Worm (Caenorhabditis elegans) whole organism, L3 larva: ENCODE results near the gene nspd-3.
"Not testable (repeated sequence)": the region's sequence is repeated elsewhere in the genome, so short reads cannot be mapped to it uniquely, and the experiment has no call there.

Source experiments
- R02D3.7 ChIP-seq: fragments of 150-350 bp; optimal IDR thresholded peaks from 2 replicates; lab custom pipeline; 2014; ENCODE audit warnings: missing biosample characterization, missing genetic modification characterization
- ZK546.5 ChIP-seq: sonication (generic microtip); optimal IDR thresholded peaks from 2 replicates; lab custom pipeline; 2017; ENCODE audit warnings: missing biosample characterization, missing genetic modification characterization
- ama-1 ChIP-seq: fragments of 150-350 bp; optimal IDR thresholded peaks from 2 replicates; lab custom pipeline; 2018
- ceh-9 ChIP-seq: sonication (generic microtip); optimal IDR thresholded peaks from 2 replicates; lab custom pipeline; 2018; ENCODE audit warnings: missing biosample characterization, missing genetic modification characterization
- daf-12 ChIP-seq: fragments of 150-350 bp; optimal IDR thresholded peaks from 2 replicates; lab custom pipeline; 2014; ENCODE audit warnings: missing biosample characterization, missing genetic modification reagents, missing genetic modification characterization
- egl-27 ChIP-seq: sonication (generic microtip); optimal IDR thresholded peaks from 4 replicates; lab custom pipeline; 2017; ENCODE audit warnings: missing biosample characterization, missing genetic modification reagents, missing genetic modification characterization
- egl-5 ChIP-seq: fragments of 150-350 bp; optimal IDR thresholded peaks from 2 replicates; lab custom pipeline; 2017; ENCODE audit warnings: missing biosample characterization, missing genetic modification reagents, missing genetic modification characterization, inconsistent platforms
- elt-1 ChIP-seq: fragments of 150-350 bp; optimal IDR thresholded peaks from 2 replicates; lab custom pipeline; 2014; ENCODE audit warnings: missing biosample characterization, missing genetic modification characterization
- elt-2 ChIP-seq: sonication (generic microtip); optimal IDR thresholded peaks from 2 replicates; lab custom pipeline; 2016; ENCODE audit warnings: missing genetic modification reagents, mild to moderate bottlenecking, missing genetic modification characterization, missing compliant biosample characterization
- eor-1 ChIP-seq, 2 experiments: fragments of 150-350 bp; optimal IDR thresholded peaks; 2 replicates each; lab custom pipeline; 2014 to 2018; ENCODE audit warnings: missing biosample characterization in 2 of 2, missing genetic modification characterization in 2 of 2
- fkh-10 ChIP-seq: sonication (generic microtip); optimal IDR thresholded peaks from 2 replicates; lab custom pipeline; 2017; ENCODE audit warnings: missing biosample characterization, missing genetic modification reagents, missing genetic modification characterization
- fos-1 ChIP-seq: fragments of 150-350 bp; optimal IDR thresholded peaks from 2 replicates; lab custom pipeline; 2014; ENCODE audit warnings: missing biosample characterization, missing genetic modification characterization
- jun-1 ChIP-seq: fragments of 150-350 bp; optimal IDR thresholded peaks from 2 replicates; lab custom pipeline; 2014; ENCODE audit warnings: missing biosample characterization, missing genetic modification reagents, missing genetic modification characterization
- lin-15B ChIP-seq: fragments of 150-350 bp; optimal IDR thresholded peaks from 2 replicates; lab custom pipeline; 2014; ENCODE audit warnings: missing biosample characterization, missing genetic modification characterization
- lin-39 ChIP-seq: fragments of 150-350 bp; optimal IDR thresholded peaks from 2 replicates; lab custom pipeline; 2018; ENCODE audit warnings: missing biosample characterization, missing genetic modification reagents, missing genetic modification characterization
- mml-1 ChIP-seq: fragments of 150-350 bp; sonication (generic microtip); optimal IDR thresholded peaks from 3 replicates; lab custom pipeline; 2014; ENCODE audit warnings: missing biosample characterization, missing genetic modification characterization
- nfya-1 ChIP-seq: sonication (generic microtip); optimal IDR thresholded peaks from 2 replicates; lab custom pipeline; 2017; ENCODE audit warnings: missing genetic modification characterization, mild to moderate bottlenecking, missing compliant biosample characterization, antibody characterized with exemption, moderate library complexity; ENCODE audit not compliant: insufficient read depth
- nhr-11 ChIP-seq: fragments of 150-350 bp; optimal IDR thresholded peaks from 2 replicates; lab custom pipeline; 2014; ENCODE audit warnings: missing biosample characterization, missing genetic modification characterization
- nhr-12 ChIP-seq: fragments of 150-350 bp; optimal IDR thresholded peaks from 2 replicates; lab custom pipeline; 2014; ENCODE audit warnings: missing biosample characterization, missing genetic modification characterization
- nhr-23 ChIP-seq: fragments of 150-350 bp; optimal IDR thresholded peaks from 2 replicates; lab custom pipeline; 2014; ENCODE audit warnings: missing biosample characterization, missing genetic modification reagents, missing genetic modification characterization
- nhr-237 ChIP-seq: fragments of 150-350 bp; optimal IDR thresholded peaks from 2 replicates; lab custom pipeline; 2014; ENCODE audit warnings: missing biosample characterization, missing genetic modification characterization
- nhr-43 ChIP-seq: sonication (generic microtip); optimal IDR thresholded peaks from 2 replicates; lab custom pipeline; 2016; ENCODE audit warnings: mild to moderate bottlenecking, missing genetic modification characterization, missing compliant biosample characterization; ENCODE audit not compliant: poor library complexity, severe bottlenecking
- nhr-67 ChIP-seq: fragments of 150-350 bp; optimal IDR thresholded peaks from 2 replicates; lab custom pipeline; 2014; ENCODE audit warnings: missing biosample characterization, missing genetic modification characterization
- nhr-77 ChIP-seq: fragments of 150-350 bp; optimal IDR thresholded peaks from 2 replicates; lab custom pipeline; 2014; ENCODE audit warnings: missing biosample characterization, missing genetic modification characterization
- pha-4 ChIP-seq: fragments of 150-350 bp; optimal IDR thresholded peaks from 2 replicates; lab custom pipeline; 2014; ENCODE audit warnings: missing biosample characterization, missing genetic modification reagents, missing genetic modification characterization
- pqm-1 ChIP-seq: fragments of 150-350 bp; optimal IDR thresholded peaks from 2 replicates; lab custom pipeline; 2017; ENCODE audit warnings: missing biosample characterization, missing genetic modification characterization, inconsistent platforms
- skn-1 ChIP-seq: fragments of 150-350 bp; optimal IDR thresholded peaks from 2 replicates; lab custom pipeline; 2014; ENCODE audit warnings: missing biosample characterization, missing genetic modification characterization
- snpc-4 ChIP-seq: fragments of 150-350 bp; optimal IDR thresholded peaks from 2 replicates; lab custom pipeline; 2014; ENCODE audit warnings: missing biosample characterization, missing genetic modification characterization
- unc-39 ChIP-seq: sonication (generic microtip); optimal IDR thresholded peaks from 4 replicates; lab custom pipeline; 2017; ENCODE audit warnings: missing biosample characterization, missing genetic modification characterization
- unc-62 ChIP-seq: fragments of 150-350 bp; sonication (generic microtip); optimal IDR thresholded peaks from 4 replicates; lab custom pipeline; 2014; ENCODE audit warnings: missing biosample characterization, missing genetic modification reagents, missing genetic modification characterization
- zag-1 ChIP-seq: fragments of 150-350 bp; optimal IDR thresholded peaks from 2 replicates; lab custom pipeline; 2014; ENCODE audit warnings: missing biosample characterization, missing genetic modification characterization
- ztf-11 ChIP-seq: fragments of 150-350 bp; optimal IDR thresholded peaks from 2 replicates; lab custom pipeline; 2014; ENCODE audit warnings: missing biosample characterization, missing genetic modification characterization
- ztf-4 ChIP-seq: fragments of 150-350 bp; optimal IDR thresholded peaks from 2 replicates; lab custom pipeline; 2014; ENCODE audit warnings: missing biosample characterization, missing genetic modification characterization

Gene nspd-3

ce11 chrIV:5183755-5184166 lies 20.9 kb upstream of the nspd-3 start, which contains the start of gene W03F8.4 (continued):
- TF ChIP-seq pqm-1 (tag; lab: Kevin White, UChicago) (peak; percentile 42), fos-1 (no peak), nhr-43 (peak; percentile 91), egl-27 (peak; percentile 24), pha-4 (peak; percentile 94), egl-5 (tag; lab: Kevin White, UChicago) (peak; percentile 92), skn-1 (tag; lab: Kevin White, UChicago) (peak; percentile 84), ztf-11 (no peak), zag-1 (no peak)

- TF ChIP-seq fkh-10 = no peak
- no peak for TF ChIP-seq daf-12
- TF ChIP-seq ceh-9 (tag; lab: Kevin White, UChicago) = no peak
- TF ChIP-seq elt-1 (tag; lab: Kevin White, UChicago) = no peak
- TF ChIP-seq skn-1 (tag; lab: Kevin White, UChicago) = no peak
- TF ChIP-seq lin-15B = no peak
- no peak for TF ChIP-seq jun-1 (tag; lab: Kevin White, UChicago)
- TF ChIP-seq ztf-4 (tag; lab: Kevin White, UChicago) = no peak
- TF ChIP-seq egl-5 (tag; lab: Kevin White, UChicago) = no peak
- TF ChIP-seq nhr-67 (tag; lab: Kevin White, UChicago) = no peak
- no peak for TF ChIP-seq lin-39 (tag; lab: Kevin White, UChicago)
- TF ChIP-seq nhr-43 = no peak
- no peak for TF ChIP-seq zag-1
- TF ChIP-seq unc-39 (tag; lab: Kevin White, UChicago) = no peak
- TF ChIP-seq nhr-237 = no peak
- no peak for TF ChIP-seq egl-27
- no peak for TF ChIP-seq mml-1 (tag; lab: Kevin White, UChicago)
- TF ChIP-seq elt-2 = no peak
- TF ChIP-seq fos-1 = no peak
- TF ChIP-seq unc-62 (GFP tag; lab: Kevin White, UChicago) = no peak
- TF ChIP-seq, all 47 proteins: peak for 0
Measured at ce11 chrIV:5173032-5173431, 10.2 kb upstream of the nspd-3 start, which contains the start of gene lam-1. Gene lam-1 (plus strand): TSS chrIV:5173332.

ce11 chrIV:5171994-5172528 lies 9.2 kb upstream of the nspd-3 start:
- TF ChIP-seq nhr-237 (no peak), nhr-11 (tag; lab: Kevin White, UChicago) (no peak), ama-1 (lab: Kevin White, UChicago) (no peak), elt-2 (no peak), nhr-12 (no peak), nfya-1 (peak; percentile 19)

- TF ChIP-seq nhr-23 (tag; lab: Kevin White, UChicago) = no peak
- no peak for TF ChIP-seq snpc-4
- TF ChIP-seq unc-39 (tag; lab: Kevin White, UChicago) = no peak
- no peak for TF ChIP-seq ama-1 (lab: Kevin White, UChicago)
- peak; percentile 29 for TF ChIP-seq nfya-1
- no peak for TF ChIP-seq nhr-12
Measured at ce11 chrIV:5169335-5169734, 6.5 kb upstream of the nspd-3 start.

- TF ChIP-seq ztf-4 (tag; lab: Kevin White, UChicago) = no peak
Measured at ce11 chrIV:5166030-5166429, 3.2 kb upstream of the nspd-3 start, which contains the start of gene ptp-5.1. Gene ptp-5.1 (plus strand): TSS chrIV:5166330.

ce11 chrIV:5165626-5166025 lies 2.8 kb upstream of the nspd-3 start, which contains the start of gene nspd-6:
Gene nspd-6 (minus strand): TSS chrIV:5165726.
- TF ChIP-seq ceh-9 (tag; lab: Kevin White, UChicago); unc-39 (tag; lab: Kevin White, UChicago); ZK546.5: not testable (repeated sequence)
- TF ChIP-seq, all 47 proteins: peak for 0; not testable (repeated sequence) for 47

- no peak for TF ChIP-seq egl-5 (tag; lab: Kevin White, UChicago)
- peak; percentile 53 for TF ChIP-seq nfya-1
- peak; percentile 70 for TF ChIP-seq nhr-23 (tag; lab: Kevin White, UChicago)
- peak; percentile 87 for TF ChIP-seq lin-15B
- TF ChIP-seq nhr-77 (tag; lab: Kevin White, UChicago) = no peak
- TF ChIP-seq R02D3.7 = peak; percentile 42
- no peak for TF ChIP-seq pqm-1 (tag; lab: Kevin White, UChicago)
- no peak for TF ChIP-seq eor-1 (tag; optimal IDR thresholded peaks at IDR 0.05; lab: Kevin White, UChicago)
- peak; percentile 46 for TF ChIP-seq snpc-4
- TF ChIP-seq, all 47 proteins: peak for 5
Measured at ce11 chrIV:5160171-5160570, 2.7 kb downstream of the nspd-3 start, which contains the start of the genes C24D10.6 and C24D10.4. Gene C24D10.6 (minus strand): TSS chrIV:5160248. Gene C24D10.4 (plus strand): TSS chrIV:5160522.
